Worm (Caenorhabditis elegans): ENCODE data around the gene C06B8.7.

DNA sequence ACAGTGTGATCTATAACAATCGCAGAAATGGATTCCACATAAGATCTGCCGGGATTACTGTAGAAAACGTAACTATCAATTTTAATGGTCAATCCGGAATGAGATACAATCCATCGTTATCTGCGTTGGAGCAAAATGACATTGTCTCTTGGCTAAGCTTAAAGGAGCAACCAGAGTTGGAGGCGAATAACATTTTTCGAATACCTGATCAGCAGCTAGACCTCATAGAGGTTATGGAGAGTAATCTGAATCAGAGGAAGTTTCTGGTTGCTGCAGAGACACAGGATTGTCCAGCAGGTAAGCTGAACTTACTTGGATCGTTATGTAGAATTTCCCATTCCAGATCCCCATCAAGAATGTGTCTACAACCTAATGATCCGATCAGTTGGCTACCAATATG is 5.1 kb downstream of the C06B8.7 start:
- no peak for TF ChIP-seq him-1 (tag; optimal IDR thresholded peaks at IDR 0.05)
- no peak for TF ChIP-seq W03F9.2 (tag; optimal IDR thresholded peaks at IDR 0.05)
- TF ChIP-seq dao-5 (tag; optimal IDR thresholded peaks at IDR 0.05): no peak

Data from whole organism, L4/young adult.